Worm (Caenorhabditis elegans): ENCODE measurements around the gene nos-2.

- TF ChIP-seq unc-130 (GFP tag; optimal IDR thresholded peaks at IDR 0.05) (no peak), unc-62 (GFP tag; optimal IDR thresholded peaks at IDR 0.05) (no peak), mcd-1 (GFP tag; IDR thresholded peaks at IDR 0.05) (no peak), B0035.1 (tag; optimal IDR thresholded peaks at IDR 0.05) (no peak), T07F8.4 (tag; optimal IDR thresholded peaks at IDR 0.05) (no peak), mel-28 (tag; optimal IDR thresholded peaks at IDR 0.05; ENCODE audit: borderline replicate concordance) (no peak), let-526 (GFP tag; IDR thresholded peaks at IDR 0.05) (no peak)
Measured at ce11 chrII:7116350-7116749, 50.9 kb downstream of the nos-2 start, which contains the start of gene spon-1.

Data from whole organism, young adult.